Fruit fly (Drosophila melanogaster): ENCODE results near the gene xit.

The xit gene

DNA sequence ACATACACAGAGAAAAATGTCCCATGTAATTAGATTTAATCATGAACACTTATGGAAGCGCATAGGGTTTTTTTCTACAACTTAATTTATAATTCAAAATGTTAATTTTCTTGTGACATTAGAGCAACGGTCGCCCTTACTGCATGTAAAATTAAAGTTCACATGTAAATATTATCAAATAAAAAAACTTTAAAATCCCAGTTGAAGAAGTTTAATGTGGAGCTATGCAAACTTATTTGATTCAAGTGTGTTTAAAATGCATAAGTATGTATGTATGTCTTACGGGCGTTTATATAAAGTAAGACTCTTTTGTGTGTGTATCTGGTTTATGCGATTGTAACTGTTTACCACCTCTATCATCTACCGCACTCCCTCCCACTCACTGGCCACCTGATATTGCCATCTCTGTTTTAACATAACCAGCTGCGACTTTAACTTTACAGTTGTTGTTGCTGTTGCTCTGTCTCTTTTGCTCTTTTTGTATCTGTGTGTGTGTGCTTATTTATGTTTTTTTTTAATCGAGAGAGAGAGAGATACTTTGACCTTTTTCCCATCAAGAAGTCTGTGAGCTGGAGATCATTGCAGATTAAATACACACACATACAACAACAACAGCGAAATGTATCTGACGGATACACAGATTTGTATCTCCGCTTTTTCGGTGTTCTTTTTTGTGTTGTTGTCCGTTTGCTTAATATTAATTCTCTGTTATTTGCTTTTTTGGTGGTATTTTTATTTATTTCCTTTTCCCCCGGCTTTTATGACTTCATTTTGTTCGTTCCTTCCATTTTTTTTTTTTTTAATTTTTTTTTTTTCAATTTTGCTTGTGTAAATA is 34.8 kb downstream of the xit start (continued):
- TF ChIP-seq CG14667 (GFP tag; IDR thresholded peaks at IDR 0.05) (peak; percentile 51), HLHmδ (GFP tag; optimal IDR thresholded peaks at IDR 0.05) (peak; percentile 27), CG11247 (GFP tag; IDR thresholded peaks at IDR 0.05) (0 out of 2 replicates have a peak, but pooled peaks have one; percentile 6), CG9215 (GFP tag; IDR thresholded peaks at IDR 0.05) (0 out of 2 replicates have a peak, but pooled peaks have one; percentile 19), Sox100B (GFP tag; optimal IDR thresholded peaks at IDR 0.05) (peak; percentile 90), PHDP (tag; optimal IDR thresholded peaks at IDR 0.05) (peak; percentile 92), mld (GFP tag; IDR thresholded peaks at IDR 0.05; ENCODE audit: partially characterized antibody) (no peak), tin (GFP tag; optimal IDR thresholded peaks at IDR 0.05) (peak; percentile 67), cas (GFP tag; IDR thresholded peaks at IDR 0.05) (no peak), CG16863 (GFP tag; optimal IDR thresholded peaks at IDR 0.05) (peak; percentile 75), CG5953 (GFP tag; IDR thresholded peaks at IDR 0.05) (peak; percentile 50; the same call in 1 of the 2 replicates), hkb (optimal IDR thresholded peaks at IDR 0.05) (no peak), hkb (GFP tag; IDR thresholded peaks at IDR 0.05) (peak; percentile 65), Six4 (GFP tag; optimal IDR thresholded peaks at IDR 0.05) (peak; percentile 27), br (optimal IDR thresholded peaks at IDR 0.05) (no peak), emc (GFP tag; optimal IDR thresholded peaks at IDR 0.05) (no peak), CG2120 (GFP tag; optimal IDR thresholded peaks at IDR 0.05) (peak; percentile 80), CG10321 (GFP tag; IDR thresholded peaks at IDR 0.05) (peak; percentile 75; the same call in 1 of the 2 replicates), cwo (GFP tag; optimal IDR thresholded peaks at IDR 0.05) (peak; percentile 62), Sry-β (GFP tag; optimal IDR thresholded peaks at IDR 0.05) (peak; percentile 33), CG17802 (tag; optimal IDR thresholded peaks at IDR 0.05) (peak; percentile 38), CG30020 (tag; optimal IDR thresholded peaks at IDR 0.05) (peak; percentile 46), CG14014 (GFP tag; IDR thresholded peaks at IDR 0.05) (peak; percentile 32; the same call in 1 of the 2 replicates), Eip74EF (GFP tag; optimal IDR thresholded peaks at IDR 0.05) (peak in 1 of 2 experiments; percentile 93), pb (GFP tag; optimal IDR thresholded peaks at IDR 0.05) (peak; percentile 51), ind (GFP tag; optimal IDR thresholded peaks at IDR 0.05) (peak; percentile 66), Adf1 (GFP tag; IDR thresholded peaks at IDR 0.05) (no peak), CHES-1-like (GFP tag; optimal IDR thresholded peaks at IDR 0.05) (peak; percentile 59), sens (GFP tag) (peak; percentile 97), oc (tag; optimal IDR thresholded peaks at IDR 0.05) (peak; percentile 72), cato (GFP tag; optimal IDR thresholded peaks at IDR 0.05; ENCODE audit: borderline replicate concordance) (peak; percentile 48), CG8944 (GFP tag; optimal IDR thresholded peaks at IDR 0.05) (peak; percentile 67), CG31224 (GFP tag; IDR thresholded peaks at IDR 0.05) (peak; percentile 45), CoRest (tag; optimal IDR thresholded peaks at IDR 0.05) (peak; percentile 97), CG1792 (GFP tag; optimal IDR thresholded peaks at IDR 0.05) (peak; percentile 25), CG9817 (tag; optimal IDR thresholded peaks at IDR 0.05) (peak; percentile 89), maf-S (GFP tag; optimal IDR thresholded peaks at IDR 0.05) (peak; percentile 71), crol (GFP tag; IDR thresholded peaks at IDR 0.05) (no peak), Rfx (GFP tag; IDR thresholded peaks at IDR 0.05) (peak; percentile 26; the same call in 1 of the 2 replicates), Ravus (GFP tag; IDR thresholded peaks at IDR 0.05) (no peak), sima (GFP tag; optimal IDR thresholded peaks at IDR 0.05) (peak; percentile 59), Lpt (GFP tag; optimal IDR thresholded peaks at IDR 0.05) (no peak), CG8089 (GFP tag; optimal IDR thresholded peaks at IDR 0.05) (peak; percentile 30), tll (GFP tag; optimal IDR thresholded peaks at IDR 0.05) (peak in 1 of 2 experiments; percentile 93), CG4282 (GFP tag; optimal IDR thresholded peaks at IDR 0.05) (peak; percentile 8), CG33557 (GFP tag; optimal IDR thresholded peaks at IDR 0.05) (peak; percentile 80), sr (GFP tag; IDR thresholded peaks at IDR 0.05) (no peak), cg (GFP tag; optimal IDR thresholded peaks at IDR 0.05) (peak; percentile 93), CG10979 (tag; optimal IDR thresholded peaks at IDR 0.05) (peak; percentile 85)
